Fruit fly (Drosophila melanogaster) whole organism, adult: ENCODE results near the gene CG32483.

ENCODE experiments used
- CG12768 ChIP-seq: fragments of 200-800 bp; sonication (Bioruptor generic); optimal IDR thresholded peaks from 2 replicates; lab custom pipeline; 2017; ENCODE audit warnings: missing biosample characterization, missing genetic modification characterization, mild to moderate bottlenecking, moderate library complexity, missing genetic modification reagents
- CG1620 ChIP-seq: fragments of 200-800 bp; sonication (Bioruptor generic); optimal IDR thresholded peaks from 2 replicates; lab custom pipeline; 2016; ENCODE audit warnings: missing biosample characterization, missing genetic modification characterization
- CG7045 ChIP-seq: fragments of 200-800 bp; sonication (Bioruptor generic); optimal IDR thresholded peaks from 2 replicates; lab custom pipeline; 2017; ENCODE audit warnings: missing biosample characterization, mild to moderate bottlenecking, missing genetic modification characterization
- Hr96 ChIP-seq: fragments of 200-800 bp; sonication (Bioruptor generic); optimal IDR thresholded peaks from 2 replicates; lab custom pipeline; 2016; ENCODE audit warnings: missing biosample characterization, missing genetic modification characterization
- bab1 ChIP-seq: fragments of 200-800 bp; sonication (Bioruptor generic); optimal IDR thresholded peaks from 3 replicates; lab custom pipeline; 2019; ENCODE audit warnings: missing biosample characterization, mild to moderate bottlenecking, missing genetic modification characterization, moderate library complexity
- cic ChIP-seq: fragments of 200-800 bp; sonication (Bioruptor generic); optimal IDR thresholded peaks from 2 replicates; lab custom pipeline; 2017; ENCODE audit warnings: missing biosample characterization, mild to moderate bottlenecking, missing genetic modification characterization, moderate library complexity
- pad ChIP-seq: fragments of 200-800 bp; sonication (Bioruptor generic); optimal IDR thresholded peaks from 3 replicates; lab custom pipeline; 2017; ENCODE audit warnings: missing biosample characterization, missing genetic modification characterization, mild to moderate bottlenecking, moderate library complexity, missing genetic modification reagents
- tj ChIP-seq: fragments of 200-800 bp; sonication (Bioruptor generic); optimal IDR thresholded peaks from 3 replicates; lab custom pipeline; 2017; ENCODE audit warnings: missing biosample characterization, mild to moderate bottlenecking, missing genetic modification characterization, moderate library complexity
- toe ChIP-seq: fragments of 200-800 bp; sonication (Bioruptor generic); optimal IDR thresholded peaks from 2 replicates; lab custom pipeline; 2016; ENCODE audit warnings: missing biosample characterization, missing genetic modification characterization

DNA sequence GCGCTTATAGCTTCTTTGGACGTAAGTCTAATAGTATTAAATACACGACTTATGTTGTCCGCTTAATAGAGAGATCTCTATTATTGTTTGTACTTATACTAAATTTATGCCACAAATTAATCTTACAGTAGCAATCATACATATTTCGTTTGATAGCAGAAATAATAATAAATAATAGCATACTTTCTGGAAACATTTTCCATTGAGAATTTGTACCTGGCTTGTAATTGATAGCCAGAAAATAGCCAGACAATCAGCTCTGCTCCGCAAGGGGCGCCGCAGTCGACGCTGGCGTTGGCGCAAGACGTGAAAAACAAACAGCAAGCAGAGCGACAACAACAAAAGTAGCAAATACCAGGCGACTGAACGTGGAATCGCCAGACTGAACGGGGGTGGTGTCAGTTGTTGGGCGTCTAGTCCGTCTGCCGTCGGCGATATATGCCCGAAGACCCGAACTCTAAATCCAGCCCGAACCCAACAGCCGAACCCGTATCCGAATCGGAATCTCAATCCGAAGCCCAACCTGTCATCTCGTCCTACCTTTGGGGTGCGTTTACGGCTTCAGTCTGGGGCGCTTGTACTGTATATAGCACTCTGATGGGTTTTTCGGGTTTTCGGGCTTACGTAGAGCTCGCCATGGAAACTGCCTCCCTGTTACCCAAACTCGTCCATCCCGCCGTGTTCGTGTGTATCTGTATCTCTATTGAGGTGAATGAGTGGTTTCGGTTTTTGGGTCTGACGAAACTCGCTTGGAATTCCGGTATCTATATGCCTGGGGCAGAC is 9.7 kb upstream of the CG32483 start:
- no peak for TF ChIP-seq Hr96
- no peak for TF ChIP-seq bab1
- no peak for TF ChIP-seq tj (GFP tag; lab: Kevin White, UChicago)
- TF ChIP-seq CG1620 = no peak
- no peak for TF ChIP-seq cic (GFP tag; lab: Kevin White, UChicago)
- TF ChIP-seq CG12768 (GFP tag; lab: Kevin White, UChicago) = no peak
- no peak for TF ChIP-seq CG7045 (GFP tag; lab: Kevin White, UChicago)
- TF ChIP-seq toe (GFP tag; lab: Kevin White, UChicago) = no peak
- no peak for TF ChIP-seq pad (GFP tag; lab: Kevin White, UChicago)
